Fruit fly (Drosophila melanogaster) whole organism, embryonic: Measurements from ENCODE around the gene CG43346.
A peak's percentile ranks its signal among the peaks of the same experiment; 100 is the strongest.

ENCODE experiments used
- Antp ChIP-seq: fragments of 200-800 bp; sonication (Bioruptor generic); optimal IDR thresholded peaks from 3 replicates; lab custom pipeline; 2016; ENCODE audit warnings: missing biosample characterization, missing genetic modification characterization
- Bteb2 ChIP-seq: fragments of 200-800 bp; sonication (Bioruptor generic); optimal IDR thresholded peaks from 2 replicates; lab custom pipeline; 2016; ENCODE audit warnings: missing biosample characterization, missing genetic modification characterization
- CG10147 ChIP-seq: fragments of 200-800 bp; sonication (Bioruptor generic); optimal IDR thresholded peaks from 2 replicates; lab custom pipeline; 2019; ENCODE audit warnings: missing biosample characterization, mild to moderate bottlenecking, missing genetic modification characterization, moderate library complexity
- CG12155 ChIP-seq: fragments of 200-800 bp; sonication (Bioruptor generic); optimal IDR thresholded peaks from 3 replicates; lab custom pipeline; 2016; ENCODE audit warnings: missing biosample characterization, missing genetic modification characterization
- CG14441 ChIP-seq: fragments of 200-800 bp; sonication (Bioruptor generic); IDR thresholded peaks from 2 replicates; pipeline ENCODE4 v1.3.6; 2022; ENCODE audit warnings: missing biosample characterization, missing genetic modification characterization
- CG15696 ChIP-seq: fragments of 200-800 bp; sonication (Bioruptor generic); optimal IDR thresholded peaks from 2 replicates; lab custom pipeline; 2019; ENCODE audit warnings: missing biosample characterization, mild to moderate bottlenecking, missing genetic modification characterization, moderate library complexity
- CG17359 ChIP-seq: fragments of 200-800 bp; sonication (Bioruptor generic); optimal IDR thresholded peaks from 3 replicates; lab custom pipeline; 2018; ENCODE audit warnings: missing biosample characterization, mild to moderate bottlenecking, missing genetic modification characterization, moderate library complexity
- CG2120 ChIP-seq: fragments of 200-800 bp; sonication (Bioruptor generic); optimal IDR thresholded peaks from 3 replicates; lab custom pipeline; 2016; ENCODE audit warnings: missing biosample characterization, missing genetic modification characterization
- CG3407 ChIP-seq: fragments of 200-800 bp; sonication (Bioruptor generic); optimal IDR thresholded peaks from 2 replicates; lab custom pipeline; 2018; ENCODE audit warnings: missing biosample characterization, mild to moderate bottlenecking, missing genetic modification characterization
- CG4360 ChIP-seq: fragments of 200-800 bp; sonication (Bioruptor generic); IDR thresholded peaks from 2 replicates; pipeline ENCODE4 v1.3.6; 2022; ENCODE audit warnings: missing biosample characterization, missing genetic modification characterization
- CG4707 ChIP-seq: fragments of 200-800 bp; sonication (Bioruptor generic); optimal IDR thresholded peaks from 2 replicates; lab custom pipeline; 2018; ENCODE audit warnings: missing biosample characterization, mild to moderate bottlenecking, missing genetic modification characterization, moderate library complexity
- CG4820 ChIP-seq: fragments of 200-800 bp; sonication (Bioruptor generic); optimal IDR thresholded peaks from 3 replicates; lab custom pipeline; 2016; ENCODE audit warnings: missing biosample characterization, missing genetic modification characterization
- CTCF ChIP-seq: fragments of 200-800 bp; sonication (Bioruptor generic); optimal IDR thresholded peaks from 2 replicates; lab custom pipeline; 2017; ENCODE audit warnings: missing biosample characterization, mild to moderate bottlenecking, missing genetic modification characterization, moderate library complexity
- Chrac-16 ChIP-seq: fragments of 200-800 bp; sonication (Bioruptor generic); optimal IDR thresholded peaks from 3 replicates; lab custom pipeline; 2016; ENCODE audit warnings: missing biosample characterization, missing genetic modification characterization
- CoRest ChIP-seq: fragments of 200-800 bp; sonication (Bioruptor generic); optimal IDR thresholded peaks from 3 replicates; lab custom pipeline; 2018; ENCODE audit warnings: missing biosample characterization, mild to moderate bottlenecking, missing genetic modification characterization, moderate library complexity
- D19B ChIP-seq: fragments of 200-800 bp; sonication (Bioruptor generic); optimal IDR thresholded peaks from 2 replicates; lab custom pipeline; 2017; ENCODE audit warnings: missing biosample characterization, mild to moderate bottlenecking, missing genetic modification characterization
- E2f1 ChIP-seq: fragments of 200-800 bp; sonication (Bioruptor generic); IDR thresholded peaks from 2 replicates; pipeline ENCODE4 v1.3.6; 2022; ENCODE audit warnings: missing biosample characterization, missing genetic modification characterization
- Ets97D ChIP-seq: fragments of 200-800 bp; sonication (Bioruptor generic); optimal IDR thresholded peaks from 3 replicates; lab custom pipeline; 2016; ENCODE audit warnings: missing biosample characterization, missing genetic modification characterization
- H15 ChIP-seq: fragments of 200-800 bp; sonication (Bioruptor generic); IDR thresholded peaks from 3 replicates; pipeline ENCODE4 v1.3.6; 2022; ENCODE audit warnings: missing biosample characterization, missing genetic modification characterization
- Hand ChIP-seq: fragments of 200-800 bp; sonication (Bioruptor generic); optimal IDR thresholded peaks from 2 replicates; lab custom pipeline; 2017; ENCODE audit warnings: mild to moderate bottlenecking, missing biosample characterization, missing genetic modification reagents, missing genetic modification characterization
- Jarid2 ChIP-seq: fragments of 200-800 bp; sonication (Bioruptor generic); optimal IDR thresholded peaks from 3 replicates; lab custom pipeline; 2017; ENCODE audit warnings: mild to moderate bottlenecking, missing biosample characterization, missing genetic modification reagents, missing genetic modification characterization
- Neu2 ChIP-seq: fragments of 200-800 bp; sonication (Bioruptor generic); optimal IDR thresholded peaks from 3 replicates; lab custom pipeline; 2016; ENCODE audit warnings: missing biosample characterization, missing genetic modification characterization, borderline replicate concordance
- Nf-YB ChIP-seq: fragments of 200-800 bp; sonication (Bioruptor generic); optimal IDR thresholded peaks from 3 replicates; lab custom pipeline; 2019; ENCODE audit warnings: missing biosample characterization, mild to moderate bottlenecking, missing genetic modification characterization, moderate library complexity
- Opbp ChIP-seq: fragments of 200-800 bp; sonication (Bioruptor generic); IDR thresholded peaks from 3 replicates; pipeline ENCODE4 v1.3.6; 2022; ENCODE audit warnings: missing biosample characterization, missing genetic modification characterization; ENCODE audit not compliant: partially characterized antibody
- Pdp1 ChIP-seq, 2 experiments: fragments of 200-800 bp; sonication (Bioruptor generic); optimal IDR thresholded peaks; 3 replicates each; lab custom pipeline; 2016; ENCODE audit warnings: missing biosample characterization in 2 of 2, missing genetic modification characterization in 2 of 2, mild to moderate bottlenecking in 1 of 2, moderate library complexity in 1 of 2
- Rfx ChIP-seq: fragments of 200-800 bp; sonication (Bioruptor generic); IDR thresholded peaks from 2 replicates; pipeline ENCODE4 v1.3.6; 2022; ENCODE audit warnings: missing biosample characterization, missing genetic modification characterization
- Ssrp ChIP-seq: fragments of 200-800 bp; sonication (Bioruptor generic); optimal IDR thresholded peaks from 2 replicates; lab custom pipeline; 2018; ENCODE audit warnings: missing biosample characterization, mild to moderate bottlenecking, missing genetic modification characterization, moderate library complexity
- Stat92E ChIP-seq, 3 experiments: fragments of >200 bp in 2 of 3; fragments of 200-800 bp in 1 of 3; sonication (Bioruptor generic) in 1 of 3; optimal IDR thresholded peaks; 2 replicates each; lab custom pipeline; 2017 to 2019; ENCODE audit warnings: missing biosample characterization in 3 of 3, missing genetic modification characterization in 3 of 3, mild to moderate bottlenecking in 1 of 3, moderate library complexity in 1 of 3
- Xbp1 ChIP-seq: fragments of 200-800 bp; sonication (Bioruptor generic); optimal IDR thresholded peaks from 3 replicates; lab custom pipeline; 2016; ENCODE audit warnings: missing biosample characterization, mild to moderate bottlenecking, missing genetic modification characterization
- amos ChIP-seq: fragments of 200-800 bp; sonication (Bioruptor generic); IDR thresholded peaks from 2 replicates; pipeline ENCODE4 v1.3.6; 2022; ENCODE audit warnings: missing biosample characterization, missing genetic modification characterization; ENCODE audit not compliant: partially characterized antibody
- ind ChIP-seq: fragments of 200-800 bp; sonication (Bioruptor generic); optimal IDR thresholded peaks from 3 replicates; lab custom pipeline; 2016; ENCODE audit warnings: missing biosample characterization, missing genetic modification characterization
- insv ChIP-seq, 2 experiments: fragments of 200-800 bp; sonication (Bioruptor generic); optimal IDR thresholded peaks; 3 replicates each; lab custom pipeline; 2016 to 2018; ENCODE audit warnings: missing biosample characterization in 2 of 2, missing genetic modification characterization in 2 of 2
- jumu ChIP-seq: fragments of 200-800 bp; sonication (Bioruptor generic); optimal IDR thresholded peaks from 3 replicates; lab custom pipeline; 2016; ENCODE audit warnings: missing biosample characterization, missing genetic modification characterization
- kah ChIP-seq: fragments of 200-800 bp; sonication (Bioruptor generic); optimal IDR thresholded peaks from 2 replicates; lab custom pipeline; 2018; ENCODE audit warnings: missing biosample characterization, mild to moderate bottlenecking, missing genetic modification characterization
- mld ChIP-seq: fragments of 200-800 bp; sonication (Bioruptor generic); IDR thresholded peaks from 3 replicates; pipeline ENCODE4 v1.3.6; 2022; ENCODE audit warnings: missing biosample characterization, missing genetic modification characterization; ENCODE audit not compliant: partially characterized antibody
- nerfin-2 ChIP-seq: fragments of 200-800 bp; sonication (Bioruptor generic); IDR thresholded peaks from 2 replicates; pipeline ENCODE4 v1.3.6; 2022; ENCODE audit warnings: missing biosample characterization, missing genetic modification characterization; ENCODE audit not compliant: partially characterized antibody
- oc ChIP-seq: fragments of 200-800 bp; sonication (Bioruptor generic); optimal IDR thresholded peaks from 2 replicates; lab custom pipeline; 2018; ENCODE audit warnings: missing biosample characterization, mild to moderate bottlenecking, missing genetic modification characterization, moderate library complexity
- org-1 ChIP-seq: fragments of 200-800 bp; sonication (Bioruptor generic); optimal IDR thresholded peaks from 2 replicates; lab custom pipeline; 2017; ENCODE audit warnings: missing biosample characterization, missing genetic modification characterization
- otp ChIP-seq: fragments of 200-800 bp; sonication (Bioruptor generic); IDR thresholded peaks from 3 replicates; pipeline ENCODE4, ENCODE4 v1.3.6; 2022; ENCODE audit warnings: missing biosample characterization, missing genetic modification characterization
- repo ChIP-seq: fragments of 200-800 bp; sonication (Bioruptor generic); optimal IDR thresholded peaks from 2 replicates; lab custom pipeline; 2016; ENCODE audit warnings: missing biosample characterization, missing genetic modification characterization
- shn ChIP-seq: fragments of 200-800 bp; sonication (Bioruptor generic); optimal IDR thresholded peaks from 3 replicates; lab custom pipeline; 2016; ENCODE audit warnings: missing biosample characterization, missing genetic modification characterization
- so ChIP-seq: fragments of 200-800 bp; sonication (Bioruptor generic); IDR thresholded peaks from 3 replicates; pipeline ENCODE4 v1.3.6; 2022; ENCODE audit warnings: missing biosample characterization, missing genetic modification characterization
- tap ChIP-seq: fragments of 200-800 bp; optimal IDR thresholded peaks from 3 replicates; lab custom pipeline; 2019; ENCODE audit warnings: missing biosample characterization, mild to moderate bottlenecking, missing genetic modification characterization, moderate library complexity
- tgo ChIP-seq: fragments of 200-800 bp; sonication (Bioruptor generic); IDR thresholded peaks from 3 replicates; pipeline ENCODE4 v1.3.6; 2022; ENCODE audit warnings: missing biosample characterization, missing genetic modification characterization
- tll ChIP-seq, 2 experiments: fragments of 200-800 bp in 1 of 2; fragments of >200 bp in 1 of 2; sonication (Bioruptor generic) in 1 of 2; optimal IDR thresholded peaks; 2 replicates each; lab custom pipeline; 2017 to 2019; ENCODE audit warnings: missing biosample characterization in 2 of 2, missing genetic modification characterization in 2 of 2, mild to moderate bottlenecking in 1 of 2, moderate library complexity in 1 of 2
- tx ChIP-seq: fragments of 200-800 bp; sonication (Bioruptor generic); optimal IDR thresholded peaks from 2 replicates; lab custom pipeline; 2016; ENCODE audit warnings: missing biosample characterization, missing genetic modification characterization
- vfl ChIP-seq: fragments of 200-800 bp; sonication (Bioruptor generic); optimal IDR thresholded peaks from 2 replicates; lab custom pipeline; 2016; ENCODE audit warnings: missing biosample characterization, missing genetic modification characterization
- vnd ChIP-seq: fragments of 200-800 bp; sonication (Bioruptor generic); IDR thresholded peaks from 3 replicates; pipeline ENCODE4 v1.3.6; 2022; ENCODE audit warnings: missing biosample characterization, missing genetic modification characterization; ENCODE audit not compliant: partially characterized antibody
- zen ChIP-seq: fragments of 200-800 bp; sonication (Bioruptor generic); optimal IDR thresholded peaks from 3 replicates; lab custom pipeline; 2018; ENCODE audit warnings: missing biosample characterization, mild to moderate bottlenecking, missing genetic modification characterization, moderate library complexity

The CG43346 gene

DNA sequence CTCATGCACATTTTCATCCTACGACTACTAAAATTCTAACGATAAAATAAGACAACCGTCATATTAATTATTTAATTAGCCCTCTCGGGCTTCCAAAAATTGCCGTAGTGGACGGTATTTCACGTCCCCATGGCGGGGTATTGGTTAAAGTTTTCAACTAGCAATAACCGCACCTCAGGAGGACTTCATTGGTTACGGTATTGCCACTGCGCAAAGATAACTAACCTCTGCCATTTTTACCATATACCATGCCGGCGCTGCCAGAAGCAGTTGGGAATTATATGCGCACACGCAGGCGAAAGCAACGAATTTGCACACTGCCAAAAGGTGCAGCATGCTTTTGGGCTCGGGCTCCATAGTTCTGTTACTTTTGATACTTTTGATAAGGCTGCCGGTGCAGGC, 46.6 kb upstream of the CG43346 start (continued):
- TF ChIP-seq tap (tag; lab: Kevin White, UChicago) (no peak), Opbp (GFP tag; lab: Robert Waterston, UW) (peak; percentile 73; the same call in 1 of the 3 replicates), ind (peak; percentile 11), Hand (no peak), Chrac-16 (peak; percentile 37), insv (GFP tag; optimal IDR thresholded peaks at IDR 0.05; lab: Kevin White, UChicago) (peak in 1 of 2 experiments; percentile 0), Jarid2 (GFP tag; lab: Kevin White, UChicago) (peak; percentile 76), Neu2 (peak; percentile 2), D19B (no peak), Antp (peak; percentile 46), Stat92E (GFP tag; optimal IDR thresholded peaks at IDR 0.05; lab: Kevin White, UChicago) (peak in 1 of 3 experiments; percentile 57), vnd (no peak), CG4820 (GFP tag; lab: Kevin White, UChicago) (peak; percentile 1), Pdp1 (GFP tag; optimal IDR thresholded peaks at IDR 0.05; lab: Kevin White, UChicago) (peak in 1 of 2 experiments; percentile 40), CG4360 (no peak), CTCF (GFP tag; lab: Kevin White, UChicago) (no peak), amos (GFP tag; lab: Robert Waterston, UW) (peak; percentile 53; the same call in 1 of the 2 replicates), CG17359 (peak; percentile 53), E2f1 (0 out of 2 replicates have a peak, but pooled peaks have one; percentile 26), H15 (GFP tag; lab: Robert Waterston, UW) (0 out of 3 replicates have a peak, but pooled peaks have one; percentile 37), mld (peak; percentile 66; the same call in 2 of the 3 replicates), zen (peak; percentile 62), Ssrp (tag; lab: Kevin White, UChicago) (no peak), org-1 (GFP tag; lab: Kevin White, UChicago) (no peak), Rfx (GFP tag; lab: Robert Waterston, UW) (peak; percentile 42; the same call in 1 of the 2 replicates), CG4707 (GFP tag; lab: Kevin White, UChicago) (no peak), otp (peak; percentile 73; the same call in 2 of the 3 replicates), shn (GFP tag; lab: Kevin White, UChicago) (no peak), CG2120 (GFP tag; lab: Kevin White, UChicago) (peak; percentile 62), nerfin-2 (GFP tag; lab: Robert Waterston, UW) (peak; percentile 21; the same call in 1 of the 2 replicates), CG14441 (GFP tag; lab: Robert Waterston, UW) (0 out of 2 replicates have a peak, but pooled peaks have one; percentile 13), CG15696 (tag; lab: Kevin White, UChicago) (peak; percentile 62), Bteb2 (GFP tag; lab: Kevin White, UChicago) (peak; percentile 0), CG10147 (GFP tag; lab: Kevin White, UChicago) (no peak), tll (GFP tag; optimal IDR thresholded peaks at IDR 0.05; lab: Kevin White, UChicago) (no peak), tx (GFP tag; lab: Kevin White, UChicago) (peak; percentile 15), Nf-YB (GFP tag; lab: Kevin White, UChicago) (no peak), tgo (GFP tag; lab: Robert Waterston, UW) (no peak; the same call in 2 of the 3 replicates), kah (no peak), Ets97D (GFP tag; lab: Kevin White, UChicago) (peak; percentile 13), Xbp1 (GFP tag; lab: Kevin White, UChicago) (peak; percentile 26), jumu (GFP tag; lab: Kevin White, UChicago) (peak; percentile 43), vfl (peak; percentile 3), CG3407 (GFP tag; lab: Kevin White, UChicago) (peak; percentile 31), oc (tag; lab: Kevin White, UChicago) (no peak), CG12155 (GFP tag; lab: Kevin White, UChicago) (peak; percentile 32), so (GFP tag; lab: Robert Waterston, UW) (0 out of 3 replicates have a peak, but pooled peaks have one; percentile 33), repo (GFP tag; lab: Kevin White, UChicago) (peak; percentile 46), CoRest (tag; lab: Kevin White, UChicago) (no peak)
